Fruit fly (Drosophila melanogaster): Measurements from ENCODE around the gene CG8534.

Gene CG8534

DNA sequence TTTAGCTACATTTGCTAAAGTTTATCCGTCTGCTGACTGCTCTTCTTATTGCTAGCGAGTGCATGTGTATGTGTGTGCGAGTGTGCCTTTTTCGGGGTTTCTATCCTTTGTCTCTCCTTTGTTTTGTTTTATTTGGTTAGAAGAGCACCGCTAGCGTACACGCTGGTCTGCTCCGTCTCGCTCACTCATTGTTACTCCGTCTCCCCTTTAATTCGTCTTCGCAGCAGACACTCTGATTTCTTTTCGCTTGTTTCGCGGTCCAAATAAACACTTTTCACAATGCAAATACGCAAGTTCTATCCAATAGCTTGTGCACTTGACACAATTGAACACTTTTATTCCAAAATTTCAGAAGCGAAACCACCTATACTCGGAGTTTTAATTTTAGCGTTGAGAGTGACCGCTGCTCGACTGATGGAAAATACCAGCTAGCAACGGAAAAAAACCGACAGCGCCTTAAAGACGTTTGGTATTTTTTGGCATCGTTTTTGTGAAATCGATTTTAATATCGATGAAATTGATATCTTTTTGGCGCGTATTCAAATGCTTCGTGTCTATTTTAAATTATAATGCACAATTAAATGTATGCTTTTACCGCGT is 3.5 kb upstream of the CG8534 start, which contains the start of gene FBXO11:
Gene FBXO11 (minus strand): TSS at position 423 of the 600 bp plus-strand sequence.
- TF ChIP-seq dsf (GFP tag; optimal IDR thresholded peaks at IDR 0.05; ENCODE audit: borderline replicate concordance) (no peak), CG32264 (GFP tag; optimal IDR thresholded peaks at IDR 0.05) (no peak), CrebA (GFP tag; optimal IDR thresholded peaks at IDR 0.05; ENCODE audit: borderline replicate concordance) (no peak), pan (optimal IDR thresholded peaks at IDR 0.05) (no peak), Hr78 (GFP tag; optimal IDR thresholded peaks at IDR 0.05) (no peak), Dif (GFP tag; optimal IDR thresholded peaks at IDR 0.05; ENCODE audit: partially characterized antibody) (no peak), HLH106 (tag; optimal IDR thresholded peaks at IDR 0.05) (peak; percentile 10), sv (GFP tag; optimal IDR thresholded peaks at IDR 0.05) (no peak), Sp1 (GFP tag; optimal IDR thresholded peaks at IDR 0.05) (peak; percentile 78), ey (GFP tag; optimal IDR thresholded peaks at IDR 0.05) (no peak), CG9705 (GFP tag; optimal IDR thresholded peaks at IDR 0.05) (peak; percentile 24), brk (GFP tag; optimal IDR thresholded peaks at IDR 0.05) (no peak), GATAd (GFP tag; optimal IDR thresholded peaks at IDR 0.05) (no peak), Jra (GFP tag; optimal IDR thresholded peaks at IDR 0.05) (no peak), OdsH (GFP tag; optimal IDR thresholded peaks at IDR 0.05) (peak; percentile 12), psq (GFP tag; optimal IDR thresholded peaks at IDR 0.05) (peak; percentile 100), dmrt93B (GFP tag; optimal IDR thresholded peaks at IDR 0.05) (no peak), lola (GFP tag; optimal IDR thresholded peaks at IDR 0.05) (no peak), Hr83 (GFP tag; optimal IDR thresholded peaks at IDR 0.05; ENCODE audit: poor library complexity, severe bottlenecking) (no peak), woc (GFP tag; optimal IDR thresholded peaks at IDR 0.05) (no peak), N (GFP tag; optimal IDR thresholded peaks at IDR 0.05) (no peak), jim (GFP tag; optimal IDR thresholded peaks at IDR 0.05) (peak; percentile 98), Mio (GFP tag; optimal IDR thresholded peaks at IDR 0.05) (no peak), Dfd (GFP tag; optimal IDR thresholded peaks at IDR 0.05) (no peak), sage (GFP tag; optimal IDR thresholded peaks at IDR 0.05) (peak; percentile 6), Hnf4 (GFP tag; optimal IDR thresholded peaks at IDR 0.05) (no peak), br (GFP tag; optimal IDR thresholded peaks at IDR 0.05) (no peak), usp (GFP tag; optimal IDR thresholded peaks at IDR 0.05) (no peak), Vsx2 (GFP tag; optimal IDR thresholded peaks at IDR 0.05; ENCODE audit: partially characterized antibody) (no peak), rgr (GFP tag; optimal IDR thresholded peaks at IDR 0.05) (peak; percentile 46), tai (GFP tag; optimal IDR thresholded peaks at IDR 0.05) (no peak), h (GFP tag; optimal IDR thresholded peaks at IDR 0.05) (no peak), Rel (GFP tag; optimal IDR thresholded peaks at IDR 0.05) (no peak), Rel (tag; optimal IDR thresholded peaks at IDR 0.05) (peak; percentile 95), Abd-B (GFP tag; optimal IDR thresholded peaks at IDR 0.05) (no peak), fru (GFP tag; optimal IDR thresholded peaks at IDR 0.05) (no peak), dl (GFP tag; optimal IDR thresholded peaks at IDR 0.05; ENCODE audit: insufficient read depth in 1 of 2, partially characterized antibody in 2 of 2) (no peak), foxo (GFP tag; optimal IDR thresholded peaks at IDR 0.05) (no peak), Myc (optimal IDR thresholded peaks at IDR 0.05) (no peak)

DNA sequence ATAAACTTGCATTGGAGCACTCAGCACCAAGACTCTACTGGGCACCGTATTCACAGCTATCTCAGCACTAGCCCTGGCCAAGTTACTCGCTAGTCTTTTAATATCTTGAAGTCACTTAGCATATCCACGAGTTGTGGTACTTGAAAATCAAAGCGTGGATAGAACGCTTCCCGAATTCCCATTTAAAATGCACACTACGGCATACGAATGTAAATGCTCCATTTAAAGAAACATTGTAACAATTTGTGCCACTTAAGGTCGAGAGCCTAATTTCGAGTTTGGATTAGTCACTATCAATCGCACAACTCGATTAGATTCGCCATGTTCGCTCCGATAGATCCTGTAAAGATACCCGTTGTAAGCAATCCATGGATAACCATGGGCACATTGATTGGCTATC is 1.3 kb downstream of the CG8534 start, which contains the start of gene eloF:
Gene eloF (plus strand): TSS at position 301 of the 400 bp plus-strand sequence.
- TF ChIP-seq Rel (GFP tag; optimal IDR thresholded peaks at IDR 0.05) (no peak), Rel (tag; optimal IDR thresholded peaks at IDR 0.05) (no peak), psq (GFP tag; optimal IDR thresholded peaks at IDR 0.05) (no peak), Hnf4 (GFP tag; optimal IDR thresholded peaks at IDR 0.05) (no peak), CrebA (GFP tag; optimal IDR thresholded peaks at IDR 0.05; ENCODE audit: borderline replicate concordance) (no peak), Vsx2 (GFP tag; optimal IDR thresholded peaks at IDR 0.05; ENCODE audit: partially characterized antibody) (no peak), rgr (GFP tag; optimal IDR thresholded peaks at IDR 0.05) (no peak), jim (GFP tag; optimal IDR thresholded peaks at IDR 0.05) (no peak), ey (GFP tag; optimal IDR thresholded peaks at IDR 0.05) (no peak), lola (GFP tag; optimal IDR thresholded peaks at IDR 0.05) (no peak), usp (GFP tag; optimal IDR thresholded peaks at IDR 0.05) (no peak), Dif (GFP tag; optimal IDR thresholded peaks at IDR 0.05; ENCODE audit: partially characterized antibody) (no peak), Abd-B (GFP tag; optimal IDR thresholded peaks at IDR 0.05) (no peak), br (GFP tag; optimal IDR thresholded peaks at IDR 0.05) (no peak), sv (GFP tag; optimal IDR thresholded peaks at IDR 0.05) (no peak)

Data from whole organism, wandering third instar larva.